Worm (Caenorhabditis elegans) whole organism, mixed stage, embryonic: ENCODE measurements around the gene hrg-5.
"Not testable (repeated sequence)": the region's sequence is repeated elsewhere in the genome, so short reads cannot be mapped to it uniquely, and the experiment has no call there.

Experiments
- blmp-1 ChIP-seq: fragments of 150-350 bp; optimal IDR thresholded peaks from 2 replicates; lab custom pipeline; 2014; ENCODE audit warnings: missing biosample characterization, missing genetic modification characterization
- elt-1 ChIP-seq: sonication (generic microtip); optimal IDR thresholded peaks from 2 replicates; lab custom pipeline; 2017; ENCODE audit warnings: missing genetic modification characterization, mild to moderate bottlenecking, missing compliant biosample characterization, antibody characterized with exemption, moderate library complexity, borderline replicate concordance; ENCODE audit not compliant: insufficient read depth
- elt-3 ChIP-seq: fragments of 150-350 bp; optimal IDR thresholded peaks from 2 replicates; lab custom pipeline; 2014; ENCODE audit warnings: missing biosample characterization, missing genetic modification characterization
- hlh-1 ChIP-seq: fragments of 150-350 bp; optimal IDR thresholded peaks from 2 replicates; lab custom pipeline; 2014; ENCODE audit warnings: missing biosample characterization, missing genetic modification reagents, missing genetic modification characterization
- lin-13 ChIP-seq: fragments of 150-350 bp; optimal IDR thresholded peaks from 2 replicates; lab custom pipeline; 2014; ENCODE audit warnings: missing biosample characterization, missing genetic modification characterization
- nhr-237 ChIP-seq: fragments of 150-350 bp; optimal IDR thresholded peaks from 2 replicates; lab custom pipeline; 2014; ENCODE audit warnings: missing biosample characterization, missing genetic modification characterization
- nhr-76 ChIP-seq: sonication (generic microtip); optimal IDR thresholded peaks from 2 replicates; lab custom pipeline; 2017; ENCODE audit warnings: missing biosample characterization, missing genetic modification characterization
- pha-4 ChIP-seq: fragments of 150-350 bp; optimal IDR thresholded peaks from 2 replicates; lab custom pipeline; 2018; ENCODE audit warnings: missing biosample characterization, missing genetic modification reagents, missing genetic modification characterization
- snpc-4 ChIP-seq: fragments of 150-350 bp; optimal IDR thresholded peaks from 2 replicates; lab custom pipeline; 2014; ENCODE audit warnings: missing biosample characterization, missing genetic modification characterization
- unc-120 ChIP-seq: sonication (generic microtip); optimal IDR thresholded peaks from 2 replicates; lab custom pipeline; 2017; ENCODE audit warnings: missing genetic modification characterization, missing compliant biosample characterization; ENCODE audit not compliant: poor library complexity, severe bottlenecking
- unc-62 ChIP-seq: fragments of 150-350 bp; optimal IDR thresholded peaks from 2 replicates; lab custom pipeline; 2014; ENCODE audit warnings: missing biosample characterization, missing genetic modification reagents, missing genetic modification characterization

ce11 chrIV:11070895-11071294, 41.7 kb upstream of the hrg-5 start:
- TF ChIP-seq elt-3 (tag; lab: Kevin White, UChicago); snpc-4 (tag; lab: Kevin White, UChicago); blmp-1 (tag; lab: Kevin White, UChicago); nhr-237 (tag; lab: Kevin White, UChicago); nhr-76 (tag; lab: Kevin White, UChicago); pha-4 (tag; lab: Kevin White, UChicago); lin-13 (tag; lab: Kevin White, UChicago); unc-62; unc-120 (tag; lab: Kevin White, UChicago); elt-1 (tag; lab: Kevin White, UChicago); hlh-1 (tag; lab: Kevin White, UChicago): not testable (repeated sequence)
